Fruit fly (Drosophila melanogaster) whole organism, prepupa: Measurements from ENCODE around the gene eater.

Experiments
- Blimp-1 ChIP-seq: fragments of 200-800 bp; sonication (Bioruptor generic); optimal IDR thresholded peaks from 3 replicates; lab custom pipeline; 2017; ENCODE audit warnings: missing biosample characterization, missing genetic modification characterization, mild to moderate bottlenecking, moderate library complexity, missing genetic modification reagents
- CG10631 ChIP-seq: fragments of 200-800 bp; sonication (Bioruptor generic); optimal IDR thresholded peaks from 2 replicates; lab custom pipeline; 2016; ENCODE audit warnings: missing biosample characterization, missing genetic modification characterization
- CG11294 ChIP-seq: fragments of 200-800 bp; sonication (Bioruptor generic); IDR thresholded peaks from 2 replicates; pipeline ENCODE4 v1.3.6; 2022; ENCODE audit warnings: missing biosample characterization, missing genetic modification characterization
- CG11902 ChIP-seq: fragments of 200-800 bp; sonication (Bioruptor generic); optimal IDR thresholded peaks from 3 replicates; lab custom pipeline; 2016; ENCODE audit warnings: missing biosample characterization, missing genetic modification characterization
- CG15336 ChIP-seq: fragments of 200-800 bp; sonication (Bioruptor generic); IDR thresholded peaks from 2 replicates; pipeline ENCODE4 v1.3.6; 2022; ENCODE audit warnings: missing biosample characterization, missing genetic modification characterization
- CG1621 ChIP-seq: fragments of 200-800 bp; sonication (Bioruptor generic); optimal IDR thresholded peaks from 3 replicates; lab custom pipeline; 2018; ENCODE audit warnings: missing biosample characterization, mild to moderate bottlenecking, missing genetic modification characterization
- CG16779 ChIP-seq: fragments of 200-800 bp; sonication (Bioruptor generic); optimal IDR thresholded peaks from 3 replicates; lab custom pipeline; 2017; ENCODE audit warnings: missing biosample characterization, mild to moderate bottlenecking, missing genetic modification characterization
- CG31627 ChIP-seq: fragments of 200-800 bp; sonication (Bioruptor generic); optimal IDR thresholded peaks from 3 replicates; lab custom pipeline; 2016; ENCODE audit warnings: missing biosample characterization, missing genetic modification characterization
- CG32006 ChIP-seq: fragments of 200-800 bp; sonication (Bioruptor generic); optimal IDR thresholded peaks from 3 replicates; lab custom pipeline; 2017; ENCODE audit warnings: missing biosample characterization, mild to moderate bottlenecking, missing genetic modification characterization
- CG34406 ChIP-seq: fragments of 200-800 bp; sonication (Bioruptor generic); optimal IDR thresholded peaks from 3 replicates; lab custom pipeline; 2016; ENCODE audit warnings: missing biosample characterization, missing genetic modification characterization
- CG6276 ChIP-seq: fragments of 200-800 bp; sonication (Bioruptor generic); optimal IDR thresholded peaks from 2 replicates; lab custom pipeline; 2017; ENCODE audit warnings: missing biosample characterization, mild to moderate bottlenecking, missing genetic modification characterization
- CG6792 ChIP-seq: fragments of 200-800 bp; sonication (Bioruptor generic); optimal IDR thresholded peaks from 3 replicates; lab custom pipeline; 2016; ENCODE audit warnings: missing biosample characterization, missing genetic modification characterization
- CG6854 ChIP-seq: fragments of 200-800 bp; sonication (Bioruptor generic); optimal IDR thresholded peaks from 2 replicates; lab custom pipeline; 2017; ENCODE audit warnings: missing biosample characterization, mild to moderate bottlenecking, missing genetic modification characterization
- CG7368 ChIP-seq: fragments of 200-800 bp; sonication (Bioruptor generic); optimal IDR thresholded peaks from 3 replicates; lab custom pipeline; 2016; ENCODE audit warnings: missing biosample characterization, missing genetic modification characterization
- CG8632 ChIP-seq: fragments of 200-800 bp; sonication (Bioruptor generic); optimal IDR thresholded peaks from 3 replicates; lab custom pipeline; 2016; ENCODE audit warnings: missing biosample characterization, missing genetic modification characterization
- CG9139 ChIP-seq: fragments of 200-800 bp; sonication (Bioruptor generic); optimal IDR thresholded peaks from 3 replicates; lab custom pipeline; 2017; ENCODE audit warnings: missing biosample characterization, mild to moderate bottlenecking, missing genetic modification characterization
- Eip75B ChIP-seq: fragments of 200-800 bp; sonication (Bioruptor generic); optimal IDR thresholded peaks from 3 replicates; lab custom pipeline; 2016; ENCODE audit warnings: missing biosample characterization, missing genetic modification characterization
- Eip78C ChIP-seq: fragments of 200-800 bp; sonication (Bioruptor generic); peaks from one replicate; lab custom pipeline; 2016; ENCODE audit warnings: missing biosample characterization, missing genetic modification characterization
- Eip93F ChIP-seq: fragments of 200-800 bp; sonication (Bioruptor generic); optimal IDR thresholded peaks from 2 replicates; lab custom pipeline; 2016; ENCODE audit warnings: missing biosample characterization, mild to moderate bottlenecking, missing genetic modification characterization
- Ets21C ChIP-seq: fragments of 200-800 bp; sonication (Bioruptor generic); optimal IDR thresholded peaks from 3 replicates; lab custom pipeline; 2016; ENCODE audit warnings: missing biosample characterization, missing genetic modification characterization
- Ets96B ChIP-seq: fragments of 200-800 bp; optimal IDR thresholded peaks from 2 replicates; lab custom pipeline; 2019; ENCODE audit warnings: missing biosample characterization, mild to moderate bottlenecking, missing genetic modification characterization, moderate library complexity
- Hr38 ChIP-seq: sonication (Bioruptor generic); optimal IDR thresholded peaks from 2 replicates; lab custom pipeline; 2016; ENCODE audit warnings: missing biosample characterization, missing genetic modification characterization
- Hr39 ChIP-seq: fragments of 200-800 bp; sonication (Bioruptor generic); optimal IDR thresholded peaks from 2 replicates; lab custom pipeline; 2016; ENCODE audit warnings: missing biosample characterization, missing genetic modification characterization
- Hr4 ChIP-seq: fragments of 200-800 bp; sonication (Bioruptor generic); optimal IDR thresholded peaks from 3 replicates; lab custom pipeline; 2016; ENCODE audit warnings: missing biosample characterization, missing genetic modification characterization
- Lpt ChIP-seq: fragments of 200-800 bp; sonication (Bioruptor generic); optimal IDR thresholded peaks from 3 replicates; lab custom pipeline; 2016; ENCODE audit warnings: missing biosample characterization, missing genetic modification characterization
- Sox102F ChIP-seq: fragments of 200-800 bp; sonication (Bioruptor generic); optimal IDR thresholded peaks from 2 replicates; lab custom pipeline; 2016; ENCODE audit warnings: missing biosample characterization, mild to moderate bottlenecking, missing genetic modification characterization
- Sox15 ChIP-seq: fragments of 200-800 bp; sonication (Bioruptor generic); optimal IDR thresholded peaks from 3 replicates; lab custom pipeline; 2016; ENCODE audit warnings: missing biosample characterization, missing genetic modification characterization
- achi ChIP-seq: fragments of 200-800 bp; sonication (Bioruptor generic); optimal IDR thresholded peaks from 3 replicates; lab custom pipeline; 2016; ENCODE audit warnings: missing biosample characterization, missing genetic modification characterization
- cyc ChIP-seq: fragments of 200-800 bp; sonication (Bioruptor generic); optimal IDR thresholded peaks from 3 replicates; lab custom pipeline; 2016; ENCODE audit warnings: missing biosample characterization, missing genetic modification characterization
- esn ChIP-seq: fragments of 200-800 bp; sonication (Bioruptor generic); optimal IDR thresholded peaks from 2 replicates; lab custom pipeline; 2016; ENCODE audit warnings: missing biosample characterization, mild to moderate bottlenecking, missing genetic modification characterization, moderate library complexity
- fd59A ChIP-seq: fragments of 200-800 bp; sonication (Bioruptor generic); optimal IDR thresholded peaks from 2 replicates; lab custom pipeline; 2017; ENCODE audit warnings: missing biosample characterization, mild to moderate bottlenecking, missing genetic modification characterization, missing genetic modification reagents
- fd85E ChIP-seq: fragments of 200-800 bp; sonication (Bioruptor generic); optimal IDR thresholded peaks from 3 replicates; lab custom pipeline; 2016; ENCODE audit warnings: missing biosample characterization, missing genetic modification characterization
- lz ChIP-seq: fragments of 200-800 bp; sonication (Bioruptor generic); optimal IDR thresholded peaks from 3 replicates; lab custom pipeline; 2016; ENCODE audit warnings: missing biosample characterization, missing genetic modification characterization
- ss ChIP-seq, 2 experiments: fragments of 200-800 bp; sonication (Bioruptor generic); optimal IDR thresholded peaks; 2 replicates in 1 of 2; 3 replicates in 1 of 2; lab custom pipeline; 2017 to 2018; ENCODE audit warnings: mild to moderate bottlenecking in 2 of 2, missing biosample characterization in 2 of 2, missing genetic modification characterization in 2 of 2, moderate library complexity in 1 of 2
- svp ChIP-seq: fragments of 200-800 bp; sonication (Bioruptor generic); peaks from one replicate; lab custom pipeline; 2016; ENCODE audit warnings: missing biosample characterization, missing genetic modification characterization
- vri ChIP-seq: fragments of 200-800 bp; sonication (Bioruptor generic); optimal IDR thresholded peaks from 3 replicates; lab custom pipeline; 2016; ENCODE audit warnings: missing biosample characterization, mild to moderate bottlenecking, missing genetic modification characterization

eater gene

dm6 chr3R:27135692-27136641 is 36.5 kb upstream of the eater start (continued):
- TF ChIP-seq CG15336 (GFP tag; lab: Robert Waterston, UW): no peak
- TF ChIP-seq CG11902 (GFP tag; lab: Kevin White, UChicago): no peak
- peak; percentile 18 for TF ChIP-seq Ets96B
- peak; percentile 41 for TF ChIP-seq CG32006 (GFP tag; lab: Kevin White, UChicago)
- no peak for TF ChIP-seq Eip93F (GFP tag; lab: Kevin White, UChicago)
- peak; percentile 6 for TF ChIP-seq CG31627 (GFP tag; lab: Kevin White, UChicago)
- TF ChIP-seq CG16779: peak; percentile 51
- TF ChIP-seq ss (GFP tag; optimal IDR thresholded peaks at IDR 0.05; lab: Kevin White, UChicago): peak; percentile 22 to 69
- TF ChIP-seq esn: peak; percentile 69
- peak; percentile 42 for TF ChIP-seq CG6854 (GFP tag; lab: Kevin White, UChicago)

- TF ChIP-seq Eip75B (GFP tag; lab: Kevin White, UChicago) (no peak), CG8632 (no peak), CG9139 (no peak), Lpt (GFP tag; lab: Kevin White, UChicago) (no peak), Sox15 (GFP tag; lab: Kevin White, UChicago) (no peak), CG11294 (GFP tag; lab: Robert Waterston, UW) (no peak), fd85E (GFP tag; lab: Kevin White, UChicago) (no peak), CG34406 (GFP tag; lab: Kevin White, UChicago) (no peak), lz (GFP tag; lab: Kevin White, UChicago) (no peak), CG6276 (GFP tag; lab: Kevin White, UChicago) (no peak), Ets96B (no peak), CG15336 (GFP tag; lab: Robert Waterston, UW) (no peak), Ets21C (no peak), achi (GFP tag; lab: Kevin White, UChicago) (no peak), CG1621 (tag; lab: Kevin White, UChicago) (no peak), ss (GFP tag; optimal IDR thresholded peaks at IDR 0.05; lab: Kevin White, UChicago) (peak in 1 of 2 experiments; percentile 4), fd59A (no peak), Hr4 (GFP tag; lab: Kevin White, UChicago) (no peak), Hr38 (GFP tag; lab: Kevin White, UChicago) (no peak), CG6854 (GFP tag; lab: Kevin White, UChicago) (no peak), Eip78C (peak; percentile 21), CG11902 (GFP tag; lab: Kevin White, UChicago) (no peak), CG6792 (GFP tag; lab: Kevin White, UChicago) (no peak), CG31627 (GFP tag; lab: Kevin White, UChicago) (no peak), CG10631 (no peak), Sox102F (no peak), Hr39 (GFP tag; lab: Kevin White, UChicago) (no peak), svp (GFP tag; lab: Kevin White, UChicago) (peak; percentile 70), vri (GFP tag; lab: Kevin White, UChicago) (peak; percentile 30), Blimp-1 (GFP tag; lab: Kevin White, UChicago) (peak; percentile 12)
These were observed 35.4 kb upstream of the eater start for dm6 chr3R:27134728-27135361.

- TF ChIP-seq CG34406 (GFP tag; lab: Kevin White, UChicago): no peak
- TF ChIP-seq CG9139: no peak
- TF ChIP-seq svp (GFP tag; lab: Kevin White, UChicago): no peak
- TF ChIP-seq cyc (GFP tag; lab: Kevin White, UChicago): no peak
- TF ChIP-seq CG7368 (GFP tag; lab: Kevin White, UChicago): no peak
These were observed 34.5 kb upstream of the eater start for dm6 chr3R:27133992-27134391.
